Worm (Caenorhabditis elegans): ENCODE measurements around the gene ugt-54.

Gene ugt-54

DNA sequence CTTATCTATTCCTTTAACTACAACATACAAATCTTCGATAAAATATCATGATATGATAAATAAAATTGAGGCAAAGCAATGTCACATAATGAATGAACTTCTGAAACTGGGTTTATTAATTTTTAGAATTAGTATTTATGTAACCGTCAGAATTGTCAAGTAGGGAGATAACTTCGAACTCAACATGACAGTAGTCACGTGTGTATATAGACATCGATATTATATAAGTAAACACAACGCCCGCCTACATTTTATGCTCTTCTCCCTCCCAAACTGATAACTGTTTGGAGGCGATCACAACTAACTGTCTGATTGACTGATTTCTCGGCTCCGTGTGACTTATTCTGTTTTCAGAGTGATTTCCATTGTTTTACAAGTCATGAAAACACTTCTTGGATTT, at the start of gene ugt-54:
TSS of gene ugt-54 (plus strand) at position 355 of the 400 bp plus-strand sequence.
- TF ChIP-seq ama-1 (optimal IDR thresholded peaks at IDR 0.05): no peak
- no peak for TF ChIP-seq sea-1 (GFP tag; conservative IDR thresholded peaks at IDR 0.05)
- no peak for TF ChIP-seq F13C5.2 (tag; optimal IDR thresholded peaks at IDR 0.05)
- no peak for TF ChIP-seq tbx-11 (GFP tag; IDR thresholded peaks at IDR 0.05)
- no peak for TF ChIP-seq ceh-36 (tag; optimal IDR thresholded peaks at IDR 0.05)
- TF ChIP-seq ceh-13 (GFP tag; optimal IDR thresholded peaks at IDR 0.05): no peak
- no peak for TF ChIP-seq flt-1 (GFP tag; IDR thresholded peaks at IDR 0.05)
- TF ChIP-seq scrt-1 (GFP tag; IDR thresholded peaks at IDR 0.05): no peak
- TF ChIP-seq tbx-37 (GFP tag; conservative IDR thresholded peaks at IDR 0.05): no peak
- TF ChIP-seq pes-1 (GFP tag; IDR thresholded peaks at IDR 0.05): no peak
- no peak for TF ChIP-seq ets-7 (tag; optimal IDR thresholded peaks at IDR 0.05)
- TF ChIP-seq B0310.2 (tag; optimal IDR thresholded peaks at IDR 0.05): no peak
- no peak for TF ChIP-seq hmbx-1 (tag; optimal IDR thresholded peaks at IDR 0.05)
- TF ChIP-seq aly-1 (tag; optimal IDR thresholded peaks at IDR 0.05): no peak
- TF ChIP-seq hnd-1 (tag; optimal IDR thresholded peaks at IDR 0.05): no peak
- TF ChIP-seq hmg-4 (GFP tag; optimal IDR thresholded peaks at IDR 0.05): no peak
- TF ChIP-seq tra-4 (tag; optimal IDR thresholded peaks at IDR 0.05): no peak

DNA sequence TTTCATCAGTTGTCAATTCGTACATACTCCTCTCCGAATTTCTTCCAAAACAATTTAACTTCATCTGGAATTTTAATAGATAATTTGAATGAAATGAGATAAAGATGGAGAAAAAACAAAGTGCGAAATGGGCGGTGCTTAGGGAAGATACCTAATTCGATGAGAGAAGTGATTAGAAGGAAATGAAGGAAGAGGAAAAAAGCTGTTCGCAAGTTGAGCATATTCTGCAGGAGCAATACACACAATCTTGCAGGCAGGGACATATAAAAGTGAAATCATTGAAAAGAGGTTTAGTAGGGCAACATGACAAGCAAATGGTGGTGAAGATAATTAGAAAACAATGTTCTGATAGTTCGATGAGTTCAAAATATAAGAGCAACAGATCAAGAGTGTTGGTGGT, 49.8 kb upstream of the ugt-54 start, which contains the start of gene glb-21:
TSS of gene glb-21 (minus strand) at position 66 of the 400 bp plus-strand sequence.
- no peak for TF ChIP-seq scrt-1 (GFP tag; IDR thresholded peaks at IDR 0.05)

DNA sequence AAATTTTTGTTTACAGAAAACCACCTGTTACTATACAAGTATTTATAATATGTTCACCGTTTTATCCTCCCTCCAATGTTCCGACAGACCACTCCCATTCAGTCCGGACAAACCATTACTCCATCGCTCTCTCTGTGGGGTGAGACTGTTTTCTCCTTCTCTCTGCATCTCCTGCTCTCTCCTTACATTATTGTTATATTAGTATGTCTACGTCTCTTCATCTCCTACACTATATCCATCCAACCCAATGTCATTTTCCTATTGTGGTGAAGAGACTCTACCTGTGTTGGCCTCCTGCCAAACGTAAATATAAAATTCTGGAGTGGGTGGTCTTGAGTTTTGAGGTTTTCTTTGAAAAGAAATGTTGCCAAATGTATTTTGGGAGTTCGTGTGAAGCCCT, 46.9 kb upstream of the ugt-54 start:
- no peak for TF ChIP-seq F13C5.2 (tag; optimal IDR thresholded peaks at IDR 0.05)
- TF ChIP-seq tbx-37 (GFP tag; conservative IDR thresholded peaks at IDR 0.05): no peak
- TF ChIP-seq ets-7 (tag; optimal IDR thresholded peaks at IDR 0.05): no peak
- TF ChIP-seq scrt-1 (GFP tag; IDR thresholded peaks at IDR 0.05): no peak
- TF ChIP-seq ama-1 (optimal IDR thresholded peaks at IDR 0.05): no peak
- TF ChIP-seq hmg-4 (GFP tag; optimal IDR thresholded peaks at IDR 0.05): no peak
- no peak for TF ChIP-seq ceh-13 (GFP tag; optimal IDR thresholded peaks at IDR 0.05)
- no peak for TF ChIP-seq ceh-36 (tag; optimal IDR thresholded peaks at IDR 0.05)

DNA sequence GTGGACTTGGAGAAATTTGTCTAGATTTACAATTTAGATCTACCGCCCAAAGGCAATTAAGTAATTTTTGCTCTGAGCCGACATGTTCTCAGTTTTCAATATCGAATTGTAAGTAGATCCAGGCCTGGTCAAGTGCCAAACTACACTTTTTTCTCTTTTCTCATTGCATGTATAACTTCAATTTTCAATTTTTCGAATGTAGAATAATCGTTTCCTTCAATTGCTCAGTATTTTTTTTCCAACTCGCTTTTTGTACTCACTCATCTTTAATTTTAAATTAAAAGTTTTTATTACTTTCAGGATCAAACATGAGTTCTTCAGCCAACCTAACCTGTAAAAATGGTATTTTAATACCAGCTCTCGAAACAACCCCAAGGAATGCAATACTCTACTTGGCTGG, 45.1 kb upstream of the ugt-54 start, which contains the start of gene ncx-3:
TSS of gene ncx-3 (plus strand) at position 301 of the 400 bp plus-strand sequence.
- no peak for TF ChIP-seq ceh-13 (GFP tag; optimal IDR thresholded peaks at IDR 0.05)
- no peak for TF ChIP-seq hnd-1 (tag; optimal IDR thresholded peaks at IDR 0.05)
- TF ChIP-seq aly-1 (tag; optimal IDR thresholded peaks at IDR 0.05): no peak
- no peak for TF ChIP-seq tbx-11 (GFP tag; IDR thresholded peaks at IDR 0.05)
- TF ChIP-seq sea-1 (GFP tag; conservative IDR thresholded peaks at IDR 0.05): no peak
- no peak for TF ChIP-seq tbx-37 (GFP tag; conservative IDR thresholded peaks at IDR 0.05)
- no peak for TF ChIP-seq tra-4 (tag; optimal IDR thresholded peaks at IDR 0.05)
- no peak for TF ChIP-seq hmg-4 (GFP tag; optimal IDR thresholded peaks at IDR 0.05)

DNA sequence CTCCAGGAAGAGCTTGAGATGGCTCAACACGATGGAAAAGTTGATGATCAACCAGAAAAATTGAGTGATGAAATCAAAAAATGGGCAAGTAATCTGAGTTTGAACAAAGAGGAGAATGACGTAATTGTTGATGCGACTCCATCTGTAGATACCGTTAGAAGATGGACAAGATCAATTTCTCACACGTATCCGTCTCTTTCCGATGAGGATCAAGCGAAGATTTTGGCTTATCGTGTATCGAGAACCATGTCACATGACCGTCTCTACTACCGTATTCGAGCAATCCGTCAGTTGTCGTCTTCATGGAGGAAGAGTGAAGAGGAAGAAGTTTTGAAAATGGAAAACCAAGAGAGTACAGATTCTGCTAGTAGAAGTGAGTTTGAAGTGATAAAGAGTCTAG, 43.4 kb upstream of the ugt-54 start:
- no peak for TF ChIP-seq F13C5.2 (tag; optimal IDR thresholded peaks at IDR 0.05)
- no peak for TF ChIP-seq ceh-13 (GFP tag; optimal IDR thresholded peaks at IDR 0.05)
- TF ChIP-seq tra-4 (tag; optimal IDR thresholded peaks at IDR 0.05): no peak
- no peak for TF ChIP-seq tbx-37 (GFP tag; conservative IDR thresholded peaks at IDR 0.05)
- no peak for TF ChIP-seq pes-1 (GFP tag; IDR thresholded peaks at IDR 0.05)
- TF ChIP-seq flt-1 (GFP tag; IDR thresholded peaks at IDR 0.05): no peak
- TF ChIP-seq scrt-1 (GFP tag; IDR thresholded peaks at IDR 0.05): no peak
- no peak for TF ChIP-seq hmbx-1 (tag; optimal IDR thresholded peaks at IDR 0.05)
- no peak for TF ChIP-seq ama-1 (optimal IDR thresholded peaks at IDR 0.05)
- no peak for TF ChIP-seq B0310.2 (tag; optimal IDR thresholded peaks at IDR 0.05)
- no peak for TF ChIP-seq tbx-11 (GFP tag; IDR thresholded peaks at IDR 0.05)
- TF ChIP-seq sea-1 (GFP tag; conservative IDR thresholded peaks at IDR 0.05): no peak
- no peak for TF ChIP-seq hmg-4 (GFP tag; optimal IDR thresholded peaks at IDR 0.05)
- no peak for TF ChIP-seq hnd-1 (tag; optimal IDR thresholded peaks at IDR 0.05)
- TF ChIP-seq ets-7 (tag; optimal IDR thresholded peaks at IDR 0.05): no peak
- no peak for TF ChIP-seq ceh-36 (tag; optimal IDR thresholded peaks at IDR 0.05)

DNA sequence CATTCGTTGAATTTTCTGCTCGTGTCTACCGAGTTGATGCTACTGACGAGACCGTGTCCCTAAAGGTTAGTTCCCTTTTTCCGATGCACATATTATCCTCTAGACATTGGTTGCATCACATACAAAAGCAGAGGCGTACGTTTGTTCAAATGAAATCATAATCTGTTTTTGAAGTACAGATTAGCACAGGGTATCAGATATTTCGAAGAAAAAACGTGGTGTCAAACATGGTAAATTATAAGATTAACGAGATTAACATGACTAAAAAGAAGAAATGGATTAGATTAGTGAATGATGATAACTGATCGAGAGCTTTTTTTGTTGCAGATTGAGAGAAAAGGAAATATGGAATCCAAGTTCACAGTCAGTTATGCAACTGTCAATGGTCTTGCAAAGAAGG, 42.6 kb upstream of the ugt-54 start:
- no peak for TF ChIP-seq B0310.2 (tag; optimal IDR thresholded peaks at IDR 0.05)
- TF ChIP-seq flt-1 (GFP tag; IDR thresholded peaks at IDR 0.05): no peak
- TF ChIP-seq F13C5.2 (tag; optimal IDR thresholded peaks at IDR 0.05): no peak
- TF ChIP-seq tra-4 (tag; optimal IDR thresholded peaks at IDR 0.05): no peak
- no peak for TF ChIP-seq hmg-4 (GFP tag; optimal IDR thresholded peaks at IDR 0.05)

DNA sequence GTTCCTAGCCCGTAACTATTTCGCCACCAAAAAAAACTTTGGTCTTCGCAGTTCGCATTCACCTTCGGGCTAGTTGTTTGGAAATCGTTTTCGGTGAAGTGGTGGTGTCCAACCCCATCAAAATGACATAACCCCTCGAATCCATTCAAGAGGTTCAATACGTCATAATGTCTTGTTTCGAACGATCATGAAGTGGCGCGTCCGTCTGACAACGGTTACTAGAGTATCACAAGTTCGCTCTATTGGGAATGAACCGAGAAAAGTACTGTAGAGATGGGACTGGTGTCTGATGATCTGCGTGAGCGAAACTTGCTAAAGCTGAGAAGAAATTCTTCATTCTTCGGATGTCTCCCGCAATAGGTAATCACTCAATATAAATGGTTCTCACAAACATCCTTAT, 33.8 kb upstream of the ugt-54 start, which contains the start of gene ZC168.2:
TSS of gene ZC168.2 (plus strand) at position 301 of the 400 bp plus-strand sequence.
- TF ChIP-seq ama-1 (optimal IDR thresholded peaks at IDR 0.05): no peak
- no peak for TF ChIP-seq ets-7 (tag; optimal IDR thresholded peaks at IDR 0.05)
- no peak for TF ChIP-seq flt-1 (GFP tag; IDR thresholded peaks at IDR 0.05)
- no peak for TF ChIP-seq F13C5.2 (tag; optimal IDR thresholded peaks at IDR 0.05)
- TF ChIP-seq ceh-36 (tag; optimal IDR thresholded peaks at IDR 0.05): no peak
- TF ChIP-seq B0310.2 (tag; optimal IDR thresholded peaks at IDR 0.05): no peak
- no peak for TF ChIP-seq hmg-4 (GFP tag; optimal IDR thresholded peaks at IDR 0.05)
- no peak for TF ChIP-seq sea-1 (GFP tag; conservative IDR thresholded peaks at IDR 0.05)
- no peak for TF ChIP-seq pes-1 (GFP tag; IDR thresholded peaks at IDR 0.05)
- TF ChIP-seq hmbx-1 (tag; optimal IDR thresholded peaks at IDR 0.05): no peak
- TF ChIP-seq tra-4 (tag; optimal IDR thresholded peaks at IDR 0.05): no peak
- TF ChIP-seq aly-1 (tag; optimal IDR thresholded peaks at IDR 0.05): no peak
- no peak for TF ChIP-seq ceh-13 (GFP tag; optimal IDR thresholded peaks at IDR 0.05)
- TF ChIP-seq hnd-1 (tag; optimal IDR thresholded peaks at IDR 0.05): no peak
- TF ChIP-seq tbx-37 (GFP tag; conservative IDR thresholded peaks at IDR 0.05): no peak
- TF ChIP-seq scrt-1 (GFP tag; IDR thresholded peaks at IDR 0.05): no peak
- TF ChIP-seq tbx-11 (GFP tag; IDR thresholded peaks at IDR 0.05): no peak

All from whole organism, early embryonic.